Worm (Caenorhabditis elegans): ENCODE data around the gene srbc-51.
"Not testable (repeated sequence)": the region's sequence is repeated elsewhere in the genome, so short reads cannot be mapped to it uniquely, and the experiment has no call there.

Gene srbc-51

DNA sequence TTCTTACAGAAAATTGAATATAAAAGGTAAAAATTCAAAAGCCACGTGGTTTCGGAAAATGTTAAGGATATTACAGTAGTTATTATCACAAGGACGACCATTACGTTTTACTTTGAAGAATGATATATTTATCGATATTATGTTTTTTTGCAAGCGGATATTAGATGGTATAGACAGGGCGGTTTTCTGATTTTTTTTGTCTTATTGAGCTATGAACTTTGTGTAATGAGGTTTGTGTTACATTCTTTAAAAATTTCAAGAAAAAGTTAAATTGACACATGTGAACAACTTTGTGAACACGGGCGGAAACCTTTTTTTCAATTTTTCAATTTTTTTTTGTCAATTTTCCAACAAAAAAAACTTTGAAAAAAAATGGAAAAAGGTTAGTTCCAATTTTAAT lies 1.3 kb upstream of the srbc-51 start, which contains the start of gene srbc-50:
Gene srbc-50 (minus strand): TSS at position 101 of the 400 bp plus-strand sequence.
- TF ChIP-seq ztf-4 (tag; optimal IDR thresholded peaks at IDR 0.05) (no peak), nhr-25 (tag; optimal IDR thresholded peaks at IDR 0.05) (no peak), ama-1 (optimal IDR thresholded peaks at IDR 0.05) (no peak), nhr-12 (tag; optimal IDR thresholded peaks at IDR 0.05) (no peak)

DNA sequence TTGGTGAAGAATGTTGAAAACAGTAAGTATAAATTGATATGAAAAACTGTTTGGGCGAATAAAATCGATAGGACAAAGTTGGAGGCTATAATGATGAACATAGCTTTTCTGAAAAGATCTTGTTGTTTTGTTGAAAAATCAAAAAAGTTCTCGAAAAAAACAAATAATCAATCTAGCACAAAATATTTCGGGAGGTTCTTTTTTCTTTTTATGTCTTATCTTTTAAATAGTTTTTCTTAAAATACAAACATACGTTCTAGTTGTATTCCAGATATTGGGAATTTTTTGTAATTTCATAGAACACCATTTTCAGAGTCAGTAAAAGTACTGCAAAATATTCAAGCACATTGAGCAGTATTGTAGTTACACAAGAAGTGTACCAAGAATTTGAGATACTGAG lies 3.7 kb downstream of the srbc-51 start, which contains the start of gene srbc-55:
Gene srbc-55 (minus strand): TSS at position 101 of the 400 bp plus-strand sequence.
- TF ChIP-seq nhr-67 (tag; optimal IDR thresholded peaks at IDR 0.05) (no peak), nhr-11 (tag; optimal IDR thresholded peaks at IDR 0.05) (no peak), egl-5 (tag; optimal IDR thresholded peaks at IDR 0.05) (no peak), nhr-237 (tag; optimal IDR thresholded peaks at IDR 0.05) (no peak), ceh-82 (tag; optimal IDR thresholded peaks at IDR 0.05) (no peak), ceh-28 (tag; optimal IDR thresholded peaks at IDR 0.05) (no peak), R02D3.7 (tag; optimal IDR thresholded peaks at IDR 0.05) (no peak)

DNA sequence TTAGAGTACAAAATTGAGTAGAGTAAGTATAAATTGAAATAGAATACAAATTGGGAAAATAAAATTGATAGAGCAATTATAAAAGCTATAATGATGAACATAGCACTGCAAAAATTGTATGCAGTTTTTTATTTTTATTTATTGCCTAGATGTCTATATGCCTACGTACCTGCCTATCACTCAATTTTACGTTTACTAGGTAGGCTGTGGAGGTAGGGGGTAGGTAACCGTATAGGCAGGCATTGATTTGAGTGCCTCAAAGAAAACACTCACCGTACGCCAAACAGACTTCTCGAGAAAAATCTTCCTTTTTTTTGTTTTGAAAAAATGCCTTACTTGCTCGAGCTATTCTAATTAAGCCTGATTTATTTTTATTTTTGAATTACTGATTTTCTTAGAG lies 5.4 kb downstream of the srbc-51 start, which contains the start of gene srbc-56:
Gene srbc-56 (minus strand): TSS at position 101 of the 400 bp plus-strand sequence.
- no peak for TF ChIP-seq daf-12 (tag; optimal IDR thresholded peaks at IDR 0.05)

DNA sequence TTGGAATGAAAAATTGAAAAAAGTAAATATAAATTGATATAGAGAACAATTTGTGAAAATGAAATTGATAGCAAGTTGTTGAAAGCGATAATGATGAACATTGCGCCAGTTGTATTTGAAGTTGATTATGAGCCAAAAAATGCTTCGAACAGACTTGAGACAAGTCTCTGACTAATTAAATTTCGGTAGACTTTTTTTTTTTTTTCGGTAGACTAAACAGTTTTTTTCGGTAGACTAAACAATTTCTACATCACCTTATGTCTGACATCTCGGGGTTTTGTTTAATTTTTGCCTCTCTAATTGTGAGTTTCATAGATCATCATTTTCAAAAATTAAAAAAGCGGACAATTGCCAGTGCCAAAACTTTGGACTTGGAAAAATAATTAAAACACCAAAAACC lies 7.4 kb downstream of the srbc-51 start, which contains the start of gene srbc-54:
Gene srbc-54 (minus strand): TSS at position 101 of the 400 bp plus-strand sequence.
- TF ChIP-seq ztf-11 (tag; optimal IDR thresholded peaks at IDR 0.05), result no peak
- no peak for TF ChIP-seq ZK546.5 (tag; optimal IDR thresholded peaks at IDR 0.05)
- no peak for TF ChIP-seq ceh-9 (tag; optimal IDR thresholded peaks at IDR 0.05)
- TF ChIP-seq fkh-10 (GFP tag; optimal IDR thresholded peaks at IDR 0.05), result no peak
- TF ChIP-seq nhr-76 (tag; optimal IDR thresholded peaks at IDR 0.05), result no peak
- no peak for TF ChIP-seq unc-39 (tag; optimal IDR thresholded peaks at IDR 0.05)
- TF ChIP-seq zag-1 (tag; optimal IDR thresholded peaks at IDR 0.05), result no peak
- no peak for TF ChIP-seq elt-2 (tag; optimal IDR thresholded peaks at IDR 0.05)
- no peak for TF ChIP-seq daf-12 (tag; optimal IDR thresholded peaks at IDR 0.05)
- TF ChIP-seq eor-1 (tag; optimal IDR thresholded peaks at IDR 0.05), result no peak
- TF ChIP-seq aly-2 (tag; optimal IDR thresholded peaks at IDR 0.05), result no peak
- TF ChIP-seq lin-39 (tag; optimal IDR thresholded peaks at IDR 0.05), result no peak
- no peak for TF ChIP-seq ceh-28 (tag; optimal IDR thresholded peaks at IDR 0.05)

DNA sequence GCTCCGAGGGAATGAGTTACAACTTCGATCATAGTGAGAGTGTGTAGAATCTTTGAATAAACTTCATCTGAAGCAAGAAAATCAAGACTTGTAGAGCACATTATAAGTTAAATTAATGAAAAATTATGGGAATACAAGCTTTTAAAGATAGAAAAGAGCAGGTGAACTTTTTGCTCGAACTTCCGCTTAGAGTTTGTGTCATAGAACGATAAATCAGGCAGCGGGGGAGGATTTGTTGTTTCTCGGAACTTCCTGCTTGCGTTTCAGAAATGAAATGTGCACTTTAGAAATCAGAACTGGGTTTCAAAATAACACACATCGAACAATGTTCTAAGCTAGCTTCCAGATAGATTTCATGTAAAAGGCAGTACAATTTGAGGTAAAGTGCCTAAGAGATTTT lies 14.9 kb downstream of the srbc-51 start, which contains the start of gene srh-149:
Gene srh-149 (minus strand): TSS at position 101 of the 400 bp plus-strand sequence.
- TF ChIP-seq elt-2 (tag; optimal IDR thresholded peaks at IDR 0.05) (no peak), aly-2 (tag; optimal IDR thresholded peaks at IDR 0.05) (no peak), lin-39 (tag; optimal IDR thresholded peaks at IDR 0.05) (no peak), hmg-11 (tag; optimal IDR thresholded peaks at IDR 0.05) (no peak), unc-39 (tag; optimal IDR thresholded peaks at IDR 0.05) (no peak), nhr-25 (tag; optimal IDR thresholded peaks at IDR 0.05) (no peak), sea-2 (GFP tag; optimal IDR thresholded peaks at IDR 0.05) (no peak), lin-15B (tag; optimal IDR thresholded peaks at IDR 0.05) (no peak), ceh-9 (tag; optimal IDR thresholded peaks at IDR 0.05) (no peak), ama-1 (optimal IDR thresholded peaks at IDR 0.05) (no peak)

DNA sequence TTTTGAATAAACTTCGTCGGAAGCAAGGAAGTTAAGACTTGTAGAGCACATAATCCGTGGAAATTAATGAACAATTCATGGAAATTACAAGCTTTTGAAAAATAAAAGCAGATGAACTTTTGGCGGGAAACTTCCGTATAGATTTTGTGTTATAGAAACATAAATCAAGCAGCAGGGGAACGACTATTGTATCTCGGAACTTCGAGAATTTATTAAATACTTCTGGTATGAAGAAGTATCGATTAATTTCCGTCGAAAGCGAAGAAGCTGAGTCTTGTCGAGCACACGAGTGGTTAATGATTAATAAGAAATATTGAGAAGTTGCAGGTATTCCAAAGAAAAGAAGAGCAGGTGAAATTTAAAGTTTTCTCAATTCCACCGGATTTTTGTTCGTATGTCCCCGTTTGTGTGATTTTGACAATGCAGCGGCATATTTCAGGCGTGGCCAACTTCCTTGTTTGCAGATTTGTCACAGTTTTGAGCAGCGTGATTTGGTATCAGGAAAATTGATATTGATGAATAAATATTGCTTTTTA lies 24.1 kb downstream of the srbc-51 start, which contains the start of gene srh-147:
Gene srh-147 (minus strand): TSS at position 51 of the 536 bp plus-strand sequence.
- TF ChIP-seq sea-2 (GFP tag; optimal IDR thresholded peaks at IDR 0.05); pqm-1 (tag; optimal IDR thresholded peaks at IDR 0.05); lin-15B (tag; optimal IDR thresholded peaks at IDR 0.05): not testable (repeated sequence)

DNA sequence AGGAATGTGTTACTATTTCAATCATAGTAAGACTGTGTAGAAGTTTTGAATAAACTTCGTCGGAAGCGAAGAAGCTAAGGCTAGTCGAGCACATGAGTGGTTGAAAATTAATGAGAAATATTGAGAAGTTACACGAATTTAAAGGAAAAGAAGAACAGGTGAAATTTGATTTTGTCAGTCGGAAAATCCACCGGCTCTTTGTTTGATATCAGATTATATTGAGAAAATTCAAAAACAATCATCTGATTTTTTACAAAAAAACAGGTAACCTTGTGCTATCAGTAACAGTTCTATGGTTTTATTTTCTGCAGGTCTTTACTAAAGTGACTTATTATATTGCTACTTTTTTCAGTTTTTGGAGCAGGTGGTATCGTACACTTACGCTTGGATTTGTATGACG lies 32.1 kb downstream of the srbc-51 start, which contains the start of gene srh-148:
Gene srh-148 (minus strand): TSS at position 101 of the 400 bp plus-strand sequence.
- TF ChIP-seq pha-4 (tag; optimal IDR thresholded peaks at IDR 0.05) (no peak), elt-1 (tag; optimal IDR thresholded peaks at IDR 0.05) (no peak), egl-5 (tag; optimal IDR thresholded peaks at IDR 0.05) (no peak), R02D3.7 (tag; optimal IDR thresholded peaks at IDR 0.05) (no peak), nhr-25 (tag; optimal IDR thresholded peaks at IDR 0.05) (no peak), ama-1 (optimal IDR thresholded peaks at IDR 0.05) (no peak), nhr-12 (tag; optimal IDR thresholded peaks at IDR 0.05) (no peak), nhr-77 (tag; optimal IDR thresholded peaks at IDR 0.05) (no peak), nhr-67 (tag; optimal IDR thresholded peaks at IDR 0.05) (no peak), lsy-12 (tag; optimal IDR thresholded peaks at IDR 0.05) (no peak), ceh-28 (tag; optimal IDR thresholded peaks at IDR 0.05) (no peak), ceh-82 (tag; optimal IDR thresholded peaks at IDR 0.05) (no peak), unc-39 (tag; optimal IDR thresholded peaks at IDR 0.05) (no peak)
